Worm (Caenorhabditis elegans) whole organism, L2 larva: Measurements from ENCODE around the gene otub-4.

Experiments
- Y55F3AM.14 ChIP-seq: fragments of 200-800 bp; sonication (Bioruptor generic); optimal IDR thresholded peaks from 2 replicates; lab custom pipeline; 2018; ENCODE audit warnings: mild to moderate bottlenecking, missing genetic modification characterization, missing compliant biosample characterization
- ama-1 ChIP-seq: fragments of 150-350 bp; optimal IDR thresholded peaks from 2 replicates; lab custom pipeline; 2018; ENCODE audit warnings: inconsistent platforms
- egl-27 ChIP-seq: sonication (generic microtip); optimal IDR thresholded peaks from 3 replicates; lab custom pipeline; 2017; ENCODE audit warnings: missing biosample characterization, missing genetic modification reagents, missing genetic modification characterization
- fos-1 ChIP-seq: fragments of 150-350 bp; optimal IDR thresholded peaks from 2 replicates; lab custom pipeline; 2014; ENCODE audit warnings: missing biosample characterization, missing genetic modification characterization
- lin-13 ChIP-seq: fragments of 150-350 bp; optimal IDR thresholded peaks from 2 replicates; lab custom pipeline; 2014; ENCODE audit warnings: missing biosample characterization, missing genetic modification reagents, missing genetic modification characterization
- lin-39 ChIP-seq: fragments of 150-350 bp; optimal IDR thresholded peaks from 2 replicates; lab custom pipeline; 2014; ENCODE audit warnings: missing biosample characterization, missing genetic modification reagents, missing genetic modification characterization
- nhr-23 ChIP-seq: fragments of 150-350 bp; optimal IDR thresholded peaks from 2 replicates; lab custom pipeline; 2014; ENCODE audit warnings: missing biosample characterization, missing genetic modification reagents, missing genetic modification characterization
- nhr-237 ChIP-seq: fragments of 150-350 bp; optimal IDR thresholded peaks from 2 replicates; lab custom pipeline; 2014; ENCODE audit warnings: missing biosample characterization, missing genetic modification characterization
- nhr-77 ChIP-seq: fragments of 150-350 bp; optimal IDR thresholded peaks from 2 replicates; lab custom pipeline; 2014; ENCODE audit warnings: missing biosample characterization, missing genetic modification characterization

DNA sequence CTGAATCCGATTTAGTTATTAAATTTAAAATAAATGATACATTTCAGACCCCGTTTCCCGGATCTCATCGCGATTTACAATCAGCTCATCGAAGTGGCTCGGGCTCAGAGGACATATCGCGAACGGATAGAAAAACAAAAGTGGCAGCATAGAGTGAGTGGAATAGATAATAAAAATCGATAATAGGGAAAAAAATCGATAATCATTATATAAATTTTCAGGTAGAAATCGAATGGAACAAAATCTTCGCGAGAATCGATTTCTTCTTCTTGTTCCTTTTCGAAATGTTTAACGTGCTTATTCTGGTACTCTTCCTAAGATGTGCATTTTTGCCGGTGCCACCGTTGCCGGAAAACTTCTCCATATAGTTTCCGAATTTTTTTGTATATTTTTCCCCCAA, 40.8 kb upstream of the otub-4 start:
- TF ChIP-seq nhr-23 (tag; lab: Kevin White, UChicago) (no peak), nhr-77 (tag; lab: Kevin White, UChicago) (no peak), egl-27 (tag; lab: Kevin White, UChicago) (no peak), lin-13 (no peak), Y55F3AM.14 (GFP tag; lab: Kevin White, UChicago) (no peak), fos-1 (no peak), ama-1 (lab: Kevin White, UChicago) (no peak), nhr-237 (tag; lab: Kevin White, UChicago) (no peak), lin-39 (no peak)
